Worm (Caenorhabditis elegans) whole organism, young adult: ENCODE data around the gene paml-1.

Experiments used
- B0035.1 ChIP-seq: sonication (generic microtip); optimal IDR thresholded peaks from 2 replicates; lab custom pipeline; 2016; ENCODE audit warnings: missing genetic modification characterization, mild to moderate bottlenecking, missing compliant biosample characterization, missing genotype, missing genetic modification reagents
- F33H1.4 ChIP-seq: fragments of 200-800 bp; sonication (Bioruptor generic); IDR thresholded peaks from 2 replicates; pipeline ENCODE4 v1.3.6; 2022; ENCODE audit warnings: missing genetic modification reagents, missing genetic modification characterization, missing compliant biosample characterization
- F39B2.1 ChIP-seq: fragments of 200-800 bp; sonication (Bioruptor generic); IDR thresholded peaks from 2 replicates; pipeline ENCODE4 v1.3.6; 2022; ENCODE audit warnings: missing genetic modification reagents, missing genetic modification characterization, missing compliant biosample characterization
- F52B5.7 ChIP-seq: sonication (generic microtip); optimal IDR thresholded peaks from 2 replicates; lab custom pipeline; 2016; ENCODE audit warnings: mild to moderate bottlenecking, missing genetic modification characterization, missing compliant biosample characterization
- F57A8.1 ChIP-seq: fragments of 200-800 bp; sonication (Bioruptor generic); optimal IDR thresholded peaks from 2 replicates; lab custom pipeline; 2018; ENCODE audit warnings: mild to moderate bottlenecking, missing genetic modification characterization, moderate library complexity, missing compliant biosample characterization
- Y53F4B.3 ChIP-seq: fragments of 200-800 bp; sonication (Bioruptor generic); IDR thresholded peaks from 2 replicates; pipeline ENCODE4 v1.3.6; 2022; ENCODE audit warnings: missing genetic modification reagents, missing genetic modification characterization, missing compliant biosample characterization
- Y56A3A.18 ChIP-seq: fragments of 200-800 bp; sonication (Bioruptor generic); IDR thresholded peaks from 2 replicates; pipeline ENCODE4 v1.3.6; 2022; ENCODE audit warnings: missing genetic modification reagents, missing genetic modification characterization, missing compliant biosample characterization
- Y79H2A.3 ChIP-seq: fragments of 200-800 bp; sonication (Bioruptor generic); conservative IDR thresholded peaks from 2 replicates; pipeline ENCODE4 v1.3.6; 2022; ENCODE audit warnings: missing genetic modification reagents, missing genetic modification characterization, missing compliant biosample characterization
- Y95B8A.8 ChIP-seq: fragments of 200-800 bp; sonication (Bioruptor generic); IDR thresholded peaks from 2 replicates; pipeline ENCODE4 v1.3.6; 2022; ENCODE audit warnings: missing genetic modification reagents, missing genetic modification characterization, missing compliant biosample characterization
- akir-1 ChIP-seq: fragments of 200-800 bp; sonication (Bioruptor generic); optimal IDR thresholded peaks from 2 replicates; lab custom pipeline; 2018; ENCODE audit warnings: mild to moderate bottlenecking, missing genetic modification characterization, moderate library complexity, missing compliant biosample characterization
- ama-1 ChIP-seq, 3 experiments: fragments of 150-350 bp in 1 of 3; sonication (generic microtip) in 2 of 3; optimal IDR thresholded peaks; 2 replicates each; lab custom pipeline; 2014 to 2018; ENCODE audit warnings: missing biosample characterization in 2 of 3, missing genetic modification characterization in 2 of 3, missing genetic modification reagents in 2 of 3
- aptf-3 ChIP-seq: fragments of 200-800 bp; sonication (Bioruptor generic); IDR thresholded peaks from 2 replicates; pipeline ENCODE4 v1.3.6; 2022; ENCODE audit warnings: missing genetic modification characterization, missing compliant biosample characterization
- attf-6 ChIP-seq: fragments of 200-800 bp; sonication (Bioruptor generic); IDR thresholded peaks from 2 replicates; pipeline ENCODE4 v1.3.6; 2022; ENCODE audit warnings: missing genetic modification reagents, missing genetic modification characterization, missing compliant biosample characterization
- bed-1 ChIP-seq: fragments of 200-800 bp; sonication (Bioruptor generic); IDR thresholded peaks from 2 replicates; pipeline ENCODE4 v1.3.6; 2022; ENCODE audit warnings: missing genetic modification reagents, missing genetic modification characterization, missing compliant biosample characterization
- bed-2 ChIP-seq: fragments of 200-800 bp; sonication (Bioruptor generic); IDR thresholded peaks from 2 replicates; pipeline ENCODE4 v1.3.6; 2022; ENCODE audit warnings: missing genetic modification reagents, missing genetic modification characterization, missing compliant biosample characterization
- ccch-3 ChIP-seq: fragments of 200-800 bp; sonication (Bioruptor generic); optimal IDR thresholded peaks from 2 replicates; lab custom pipeline; 2018; ENCODE audit warnings: mild to moderate bottlenecking, missing genetic modification characterization, missing compliant biosample characterization
- ceh-27 ChIP-seq: fragments of 200-800 bp; sonication (Bioruptor generic); optimal IDR thresholded peaks from 2 replicates; lab custom pipeline; 2018; ENCODE audit warnings: mild to moderate bottlenecking, missing genetic modification characterization, moderate library complexity, missing compliant biosample characterization
- ceh-40 ChIP-seq: fragments of 200-800 bp; sonication (Bioruptor generic); IDR thresholded peaks from 2 replicates; pipeline ENCODE4 v1.3.6; 2022; ENCODE audit warnings: missing genetic modification characterization, missing compliant biosample characterization
- ceh-91 ChIP-seq: fragments of 200-800 bp; sonication (Bioruptor generic); IDR thresholded peaks from 2 replicates; pipeline ENCODE4 v1.3.6; 2022; ENCODE audit warnings: missing genetic modification reagents, missing genetic modification characterization, missing compliant biosample characterization
- chd-7 ChIP-seq: sonication (generic microtip); optimal IDR thresholded peaks from 2 replicates; lab custom pipeline; 2016; ENCODE audit warnings: mild to moderate bottlenecking, missing genetic modification characterization, moderate library complexity, missing compliant biosample characterization
- dox-1 ChIP-seq: fragments of 200-800 bp; sonication (Bioruptor generic); IDR thresholded peaks from 2 replicates; pipeline ENCODE4 v1.3.6; 2022; ENCODE audit warnings: missing genetic modification reagents, missing genetic modification characterization, missing compliant biosample characterization
- egl-18 ChIP-seq: fragments of 200-800 bp; sonication (Bioruptor generic); IDR thresholded peaks from 2 replicates; pipeline ENCODE4 v1.3.6; 2022; ENCODE audit warnings: missing genetic modification reagents, missing genetic modification characterization, missing compliant biosample characterization
- egl-44 ChIP-seq: fragments of 200-800 bp; sonication (Bioruptor generic); IDR thresholded peaks from 2 replicates; pipeline ENCODE4 v1.3.6; 2022; ENCODE audit warnings: missing genetic modification reagents, missing genetic modification characterization, missing compliant biosample characterization
- fkh-3 ChIP-seq: sonication (generic microtip); optimal IDR thresholded peaks from 2 replicates; lab custom pipeline; 2016; ENCODE audit warnings: mild to moderate bottlenecking, missing genetic modification characterization, missing compliant biosample characterization
- hmg-20 ChIP-seq: fragments of 200-800 bp; sonication (Bioruptor generic); IDR thresholded peaks from 2 replicates; pipeline ENCODE4 v1.3.6; 2022; ENCODE audit warnings: missing genetic modification reagents, missing genetic modification characterization, missing compliant biosample characterization
- hsf-1 ChIP-seq: fragments of 200-800 bp; sonication (Bioruptor generic); IDR thresholded peaks from 2 replicates; pipeline ENCODE4 v1.3.6; 2022; ENCODE audit warnings: missing genetic modification reagents, missing genetic modification characterization, missing compliant biosample characterization
- let-526 ChIP-seq: fragments of 200-800 bp; sonication (Bioruptor generic); IDR thresholded peaks from 2 replicates; pipeline ENCODE4 v1.3.6; 2022; ENCODE audit warnings: missing genetic modification reagents, missing genetic modification characterization, missing compliant biosample characterization
- lin-35 ChIP-seq, 3 experiments: fragments of 150-350 bp in 2 of 3; sonication (generic microtip) in 1 of 3; optimal IDR thresholded peaks; 2 replicates each; lab custom pipeline; 2014 to 2018; ENCODE audit warnings: missing biosample characterization in 3 of 3, missing genetic modification characterization in 3 of 3, missing genetic modification reagents in 3 of 3
- lin-54 ChIP-seq: fragments of 200-800 bp; sonication (Bioruptor generic); optimal IDR thresholded peaks from 2 replicates; lab custom pipeline; 2018; ENCODE audit warnings: mild to moderate bottlenecking, missing genetic modification characterization, missing compliant biosample characterization
- lsy-27 ChIP-seq: sonication (generic microtip); optimal IDR thresholded peaks from 2 replicates; lab custom pipeline; 2017; ENCODE audit warnings: missing genetic modification characterization, mild to moderate bottlenecking, missing compliant biosample characterization, antibody characterized with exemption, missing genotype, borderline replicate concordance; ENCODE audit not compliant: insufficient read depth
- madf-3 ChIP-seq: fragments of 200-800 bp; sonication (Bioruptor generic); IDR thresholded peaks from 2 replicates; pipeline ENCODE4 v1.3.6; 2022; ENCODE audit warnings: missing genetic modification reagents, missing genetic modification characterization, missing compliant biosample characterization
- madf-6 ChIP-seq: fragments of 200-800 bp; sonication (Bioruptor generic); IDR thresholded peaks from 2 replicates; pipeline ENCODE4 v1.3.6; 2022; ENCODE audit warnings: missing genetic modification reagents, missing genetic modification characterization, missing compliant biosample characterization
- madf-8 ChIP-seq: fragments of 200-800 bp; sonication (Bioruptor generic); conservative IDR thresholded peaks from 2 replicates; pipeline ENCODE4 v1.3.6; 2022; ENCODE audit warnings: missing genetic modification reagents, missing genetic modification characterization, missing compliant biosample characterization
- mes-4 ChIP-seq: sonication (generic microtip); optimal IDR thresholded peaks from 2 replicates; lab custom pipeline; 2016; ENCODE audit warnings: missing genotype, missing genetic modification characterization, missing compliant biosample characterization
- mxl-1 ChIP-seq: sonication (generic microtip); optimal IDR thresholded peaks from 2 replicates; lab custom pipeline; 2016; ENCODE audit warnings: missing genetic modification characterization, missing compliant biosample characterization
- nhr-120 ChIP-seq: fragments of 200-800 bp; sonication (Bioruptor generic); IDR thresholded peaks from 2 replicates; pipeline ENCODE4 v1.3.6; 2022; ENCODE audit warnings: missing genetic modification characterization, missing compliant biosample characterization
- nhr-179 ChIP-seq: sonication (generic microtip); optimal IDR thresholded peaks from 2 replicates; lab custom pipeline; 2016; ENCODE audit warnings: mild to moderate bottlenecking, missing genetic modification characterization, missing compliant biosample characterization
- rec-8 ChIP-seq, 2 experiments: sonication (generic microtip); optimal IDR thresholded peaks; 2 replicates each; lab custom pipeline; 2016; ENCODE audit warnings: mild to moderate bottlenecking in 2 of 2, missing genetic modification characterization in 2 of 2, missing genetic modification reagents in 2 of 2, missing genotype in 2 of 2, missing biosample characterization in 1 of 2, missing compliant biosample characterization in 1 of 2, moderate library complexity in 1 of 2
- rpc-1 ChIP-seq, 2 experiments: fragments of 150-350 bp in 1 of 2; sonication (generic microtip) in 1 of 2; optimal IDR thresholded peaks; 2 replicates each; lab custom pipeline; 2014 to 2018; ENCODE audit warnings: missing biosample characterization in 1 of 2, missing genetic modification characterization in 1 of 2, missing genetic modification reagents in 1 of 2, missing genotype in 1 of 2
- sea-2 ChIP-seq: fragments of 200-800 bp; sonication (Bioruptor generic); IDR thresholded peaks from 2 replicates; pipeline ENCODE4 v1.3.6; 2022; ENCODE audit warnings: missing genetic modification characterization, missing compliant biosample characterization
- snpc-3.4 ChIP-seq: sonication (generic microtip); optimal IDR thresholded peaks from 2 replicates; lab custom pipeline; 2017; ENCODE audit warnings: missing genetic modification characterization, mild to moderate bottlenecking, missing compliant biosample characterization, antibody characterized with exemption, moderate library complexity, missing genotype, missing genetic modification reagents
- sptf-2 ChIP-seq: fragments of 200-800 bp; sonication (Bioruptor generic); optimal IDR thresholded peaks from 2 replicates; lab custom pipeline; 2018; ENCODE audit warnings: mild to moderate bottlenecking, missing genetic modification characterization, missing compliant biosample characterization
- tlf-1 ChIP-seq: fragments of 200-800 bp; sonication (Bioruptor generic); optimal IDR thresholded peaks from 2 replicates; lab custom pipeline; 2018; ENCODE audit warnings: mild to moderate bottlenecking, missing genetic modification characterization, missing compliant biosample characterization
- xnd-1 ChIP-seq: sonication (generic microtip); optimal IDR thresholded peaks from 2 replicates; lab custom pipeline; 2016; ENCODE audit warnings: missing genotype, missing genetic modification reagents, missing genetic modification characterization, missing compliant biosample characterization
- zim-3 ChIP-seq: sonication (generic microtip); optimal IDR thresholded peaks from 2 replicates; lab custom pipeline; 2017; ENCODE audit warnings: mild to moderate bottlenecking, missing genetic modification characterization, moderate library complexity, missing compliant biosample characterization
- ztf-18 ChIP-seq: sonication (generic microtip); optimal IDR thresholded peaks from 2 replicates; lab custom pipeline; 2016; ENCODE audit warnings: missing genotype, mild to moderate bottlenecking, missing genetic modification characterization, missing compliant biosample characterization
- ztf-22 ChIP-seq: fragments of 200-800 bp; sonication (Bioruptor generic); optimal IDR thresholded peaks from 2 replicates; lab custom pipeline; 2018; ENCODE audit warnings: mild to moderate bottlenecking, missing genetic modification characterization, moderate library complexity, missing compliant biosample characterization
- ztf-28 ChIP-seq: fragments of 200-800 bp; sonication (Bioruptor generic); IDR thresholded peaks from 2 replicates; pipeline ENCODE4 v1.3.6; 2022; ENCODE audit warnings: missing genetic modification reagents, missing genetic modification characterization, missing compliant biosample characterization

Gene paml-1

DNA sequence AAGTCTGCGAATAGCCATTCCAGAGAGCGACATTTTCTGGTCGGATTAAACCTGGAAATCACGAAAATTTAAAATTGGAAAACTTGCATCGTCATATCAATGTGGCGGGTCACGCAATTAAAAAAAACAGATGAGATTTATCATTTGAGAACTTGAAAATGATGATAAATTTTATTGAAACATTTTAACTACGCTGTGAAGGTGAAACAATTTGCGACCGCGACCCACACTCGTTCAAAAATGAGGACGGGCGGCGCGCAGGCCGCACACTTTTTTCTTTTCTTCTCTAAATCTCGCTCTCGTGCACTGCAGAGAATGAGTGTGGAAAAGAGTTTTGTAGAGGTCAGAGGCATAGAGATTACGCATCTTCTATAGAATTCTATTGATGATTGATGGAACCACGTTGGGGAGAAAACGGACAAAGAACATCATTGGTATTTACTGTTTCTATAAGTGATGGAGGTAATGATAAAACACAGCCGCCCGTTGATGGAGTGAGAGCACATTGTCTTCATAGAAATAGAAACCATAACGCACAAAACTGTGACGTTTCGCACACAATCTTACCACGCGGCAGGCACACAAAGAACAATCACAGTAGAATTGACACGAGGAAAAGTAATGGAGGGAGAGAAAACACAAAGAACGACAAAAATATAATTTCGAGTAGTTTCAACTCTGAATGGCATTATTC is 17.1 kb downstream of the paml-1 start, which contains the start of gene cts-1:
cts-1 (minus strand) TSS at position 51 of the 694 bp plus-strand sequence.
- no peak for TF ChIP-seq bed-1 (GFP tag; lab: Robert Waterston, UW)
- TF ChIP-seq ztf-28 (GFP tag; lab: Robert Waterston, UW), result no peak
- TF ChIP-seq lin-35 (GFP tag; optimal IDR thresholded peaks at IDR 0.05; lab: Kevin White, UChicago), result no peak
- TF ChIP-seq B0035.1, result peak; percentile 49
- TF ChIP-seq egl-44, result no peak
- no peak for TF ChIP-seq egl-18 (GFP tag; lab: Robert Waterston, UW)
- peak; percentile 54 for TF ChIP-seq ztf-18 (tag; lab: Kevin White, UChicago)
- TF ChIP-seq mxl-1, result no peak
- no peak for TF ChIP-seq hmg-20 (GFP tag; lab: Robert Waterston, UW)
- peak; percentile 52 for TF ChIP-seq ztf-22 (GFP tag; lab: Kevin White, UChicago)
- TF ChIP-seq sea-2 (GFP tag; lab: Robert Waterston, UW), result no peak
- peak; percentile 7 for TF ChIP-seq snpc-3.4 (tag; lab: Kevin White, UChicago)
- TF ChIP-seq madf-6 (GFP tag; lab: Robert Waterston, UW), result no peak
- no peak for TF ChIP-seq nhr-179 (tag; lab: Kevin White, UChicago)
- no peak for TF ChIP-seq rpc-1 (optimal IDR thresholded peaks at IDR 0.05; lab: Kevin White, UChicago)
- no peak for TF ChIP-seq rpc-1 (tag; optimal IDR thresholded peaks at IDR 0.05; lab: Kevin White, UChicago)
- no peak for TF ChIP-seq aptf-3 (GFP tag; lab: Robert Waterston, UW)
- TF ChIP-seq ccch-3 (GFP tag; lab: Kevin White, UChicago), result no peak
- TF ChIP-seq F33H1.4 (GFP tag; lab: Robert Waterston, UW), result no peak
- TF ChIP-seq dox-1 (GFP tag; lab: Robert Waterston, UW), result no peak
- no peak for TF ChIP-seq F52B5.7 (tag; lab: Kevin White, UChicago)
- no peak for TF ChIP-seq Y56A3A.18 (GFP tag; lab: Robert Waterston, UW)
- TF ChIP-seq Y79H2A.3 (GFP tag; lab: Robert Waterston, UW), result no peak
- TF ChIP-seq madf-8 (GFP tag; lab: Robert Waterston, UW), result no peak
- no peak for TF ChIP-seq F39B2.1 (GFP tag; lab: Robert Waterston, UW)
- TF ChIP-seq akir-1, result no peak
- no peak for TF ChIP-seq mes-4 (tag; lab: Kevin White, UChicago)
- no peak for TF ChIP-seq ceh-91 (GFP tag; lab: Robert Waterston, UW)
- TF ChIP-seq ama-1 (optimal IDR thresholded peaks at IDR 0.05; lab: Kevin White, UChicago), result no peak
- TF ChIP-seq ama-1 (GFP tag; optimal IDR thresholded peaks at IDR 0.05; lab: Kevin White, UChicago), result no peak
- TF ChIP-seq bed-2 (GFP tag; lab: Robert Waterston, UW), result no peak
- no peak for TF ChIP-seq hsf-1 (GFP tag; lab: Robert Waterston, UW)
- peak; percentile 71 for TF ChIP-seq tlf-1 (GFP tag; lab: Kevin White, UChicago)
- TF ChIP-seq let-526 (GFP tag; lab: Robert Waterston, UW), result no peak
- no peak for TF ChIP-seq lsy-27 (tag; lab: Kevin White, UChicago)
- no peak for TF ChIP-seq xnd-1 (tag; lab: Kevin White, UChicago)
- no peak for TF ChIP-seq Y53F4B.3 (GFP tag; lab: Robert Waterston, UW)
- TF ChIP-seq fkh-3 (tag; lab: Kevin White, UChicago), result no peak
- no peak for TF ChIP-seq madf-3 (GFP tag; lab: Robert Waterston, UW)
- TF ChIP-seq lin-54 (GFP tag; lab: Kevin White, UChicago), result peak; percentile 57
- no peak for TF ChIP-seq zim-3 (tag; lab: Kevin White, UChicago)
- no peak for TF ChIP-seq ceh-27
- no peak for TF ChIP-seq ceh-40
- no peak for TF ChIP-seq F57A8.1
- TF ChIP-seq attf-6 (GFP tag; lab: Robert Waterston, UW), result no peak
- no peak for TF ChIP-seq nhr-120 (GFP tag; lab: Robert Waterston, UW)
- no peak for TF ChIP-seq sptf-2 (GFP tag; lab: Kevin White, UChicago)
- peak; percentile 37 for TF ChIP-seq chd-7 (tag; lab: Kevin White, UChicago)
- no peak for TF ChIP-seq rec-8 (tag; optimal IDR thresholded peaks at IDR 0.05; lab: Kevin White, UChicago)
- no peak for TF ChIP-seq Y95B8A.8
